Worm (Caenorhabditis elegans): ENCODE results near the gene srw-118.

- no peak for TF ChIP-seq lin-39 (tag; optimal IDR thresholded peaks at IDR 0.05)
- no peak for TF ChIP-seq egl-5 (tag; optimal IDR thresholded peaks at IDR 0.05)
- no peak for TF ChIP-seq R02D3.7 (tag; optimal IDR thresholded peaks at IDR 0.05)
- no peak for TF ChIP-seq snpc-4 (tag; optimal IDR thresholded peaks at IDR 0.05)
- TF ChIP-seq nhr-237 (tag; optimal IDR thresholded peaks at IDR 0.05): no peak
- TF ChIP-seq nhr-77 (tag; optimal IDR thresholded peaks at IDR 0.05): no peak
- no peak for TF ChIP-seq ceh-28 (tag; optimal IDR thresholded peaks at IDR 0.05)
- TF ChIP-seq lsy-12 (tag; optimal IDR thresholded peaks at IDR 0.05): no peak
- no peak for TF ChIP-seq fos-1 (tag; optimal IDR thresholded peaks at IDR 0.05)
- no peak for TF ChIP-seq unc-62 (GFP tag; optimal IDR thresholded peaks at IDR 0.05)
Measured at ce11 chrV:2964786-2965185, 15.1 kb downstream of the srw-118 start, which contains the start of gene srh-88.

Measured in whole organism, L3 larva.